Worm (Caenorhabditis elegans) whole organism, L2 larva: ENCODE data around the gene chil-4.

Experiments used
- fos-1 ChIP-seq: fragments of 150-350 bp; optimal IDR thresholded peaks from 2 replicates; lab custom pipeline; 2014; ENCODE audit warnings: missing biosample characterization, missing genetic modification characterization
- nhr-237 ChIP-seq: fragments of 150-350 bp; optimal IDR thresholded peaks from 2 replicates; lab custom pipeline; 2014; ENCODE audit warnings: missing biosample characterization, missing genetic modification characterization

ce11 chrII:9834921-9835320, 20.6 kb downstream of the chil-4 start, which contains the start of gene arrd-5:
- TF ChIP-seq fos-1 (tag; lab: Kevin White, UChicago) (no peak), nhr-237 (tag; lab: Kevin White, UChicago) (no peak)
